Fruit fly (Drosophila melanogaster) whole organism: ENCODE measurements around the gene CG33777.

Source experiments
- CG8478 ChIP-seq: fragments of >200 bp; optimal IDR thresholded peaks from 2 replicates; lab custom pipeline; 2018; ENCODE audit warnings: inconsistent platforms
- Dll ChIP-seq: fragments of >200 bp; optimal IDR thresholded peaks from 2 replicates; lab custom pipeline; 2017
- EcR ChIP-seq, 2 experiments: fragments of >200 bp; optimal IDR thresholded peaks; 2 replicates each; lab custom pipeline; 2017; ENCODE audit warnings: missing biosample characterization in 2 of 2, missing genetic modification characterization in 2 of 2, missing genetic modification reagents in 2 of 2
- pan ChIP-seq: fragments of >200 bp; optimal IDR thresholded peaks from 2 replicates; lab custom pipeline; 2017
- psq ChIP-seq: fragments of >200 bp; optimal IDR thresholded peaks from 2 replicates; lab custom pipeline; 2017
- usp ChIP-seq: fragments of >200 bp; optimal IDR thresholded peaks from 2 replicates; lab custom pipeline; 2017; ENCODE audit warnings: missing biosample characterization, missing genetic modification characterization, mixed read lengths

The CG33777 gene

dm6 chr3L:4555136-4555535 is at the start of gene CG33777:
Gene CG33777, minus strand, starts transcription at chr3L:4555236.
- TF ChIP-seq psq (lab: Kevin White, UChicago), result no peak
- TF ChIP-seq usp, result no peak
- no peak for TF ChIP-seq Dll (lab: Kevin White, UChicago)
- TF ChIP-seq CG8478 (lab: Kevin White, UChicago), result no peak
- TF ChIP-seq pan, result no peak
- no peak for TF ChIP-seq EcR (GFP tag; optimal IDR thresholded peaks at IDR 0.05; lab: Kevin White, UChicago)

dm6 chr3L:4603439-4603838 is 48.4 kb upstream of the CG33777 start:
- TF ChIP-seq pan (no peak), EcR (GFP tag; optimal IDR thresholded peaks at IDR 0.05; lab: Kevin White, UChicago) (no peak), usp (no peak), psq (lab: Kevin White, UChicago) (no peak), CG8478 (lab: Kevin White, UChicago) (no peak), Dll (lab: Kevin White, UChicago) (no peak)

- no peak for TF ChIP-seq EcR (GFP tag; optimal IDR thresholded peaks at IDR 0.05; lab: Kevin White, UChicago)
- TF ChIP-seq psq (lab: Kevin White, UChicago), result no peak
- TF ChIP-seq CG8478 (lab: Kevin White, UChicago), result no peak
- no peak for TF ChIP-seq Dll (lab: Kevin White, UChicago)
- no peak for TF ChIP-seq pan
- no peak for TF ChIP-seq usp
These were observed 47.3 kb upstream of the CG33777 start for dm6 chr3L:4602333-4602732.

- TF ChIP-seq CG8478 (lab: Kevin White, UChicago) (no peak), pan (no peak), Dll (lab: Kevin White, UChicago) (no peak), EcR (GFP tag; optimal IDR thresholded peaks at IDR 0.05; lab: Kevin White, UChicago) (no peak), psq (lab: Kevin White, UChicago) (no peak)
These were observed 44.7 kb upstream of the CG33777 start for dm6 chr3L:4599747-4600146.

dm6 chr3L:4590051-4590450 is 35.0 kb upstream of the CG33777 start:
- no peak for TF ChIP-seq psq (lab: Kevin White, UChicago)
- TF ChIP-seq usp, result no peak
- TF ChIP-seq Dll (lab: Kevin White, UChicago), result no peak
- TF ChIP-seq CG8478 (lab: Kevin White, UChicago), result no peak
- no peak for TF ChIP-seq EcR (GFP tag; optimal IDR thresholded peaks at IDR 0.05; lab: Kevin White, UChicago)
- TF ChIP-seq pan, result no peak

dm6 chr3L:4575392-4575791 is 20.4 kb upstream of the CG33777 start:
- TF ChIP-seq psq (lab: Kevin White, UChicago), result no peak
- no peak for TF ChIP-seq Dll (lab: Kevin White, UChicago)
- no peak for TF ChIP-seq EcR (GFP tag; optimal IDR thresholded peaks at IDR 0.05; lab: Kevin White, UChicago)
- no peak for TF ChIP-seq pan
- no peak for TF ChIP-seq usp
- no peak for TF ChIP-seq CG8478 (lab: Kevin White, UChicago)

dm6 chr3L:4574439-4574838 is 19.4 kb upstream of the CG33777 start:
- no peak for TF ChIP-seq usp
- no peak for TF ChIP-seq EcR (GFP tag; optimal IDR thresholded peaks at IDR 0.05; lab: Kevin White, UChicago)
- TF ChIP-seq CG8478 (lab: Kevin White, UChicago), result no peak
- TF ChIP-seq psq (lab: Kevin White, UChicago), result no peak
- no peak for TF ChIP-seq Dll (lab: Kevin White, UChicago)
- TF ChIP-seq pan, result no peak

- TF ChIP-seq pan (no peak), psq (lab: Kevin White, UChicago) (no peak), usp (no peak), CG8478 (lab: Kevin White, UChicago) (no peak), EcR (GFP tag; optimal IDR thresholded peaks at IDR 0.05; lab: Kevin White, UChicago) (no peak), Dll (lab: Kevin White, UChicago) (no peak)
These were observed 1.9 kb upstream of the CG33777 start for dm6 chr3L:4556831-4557355.

- TF ChIP-seq EcR (GFP tag; optimal IDR thresholded peaks at IDR 0.05; lab: Kevin White, UChicago), result no peak
- no peak for TF ChIP-seq Dll (lab: Kevin White, UChicago)
- no peak for TF ChIP-seq usp
- no peak for TF ChIP-seq psq (lab: Kevin White, UChicago)
- no peak for TF ChIP-seq CG8478 (lab: Kevin White, UChicago)
- no peak for TF ChIP-seq pan
These were observed 751 bp upstream of the CG33777 start, which contains the start of gene CG42540 for dm6 chr3L:4555787-4556186. Gene CG42540, plus strand, starts transcription at chr3L:4556087.

- TF ChIP-seq CG8478 (lab: Kevin White, UChicago), result no peak
- TF ChIP-seq EcR (GFP tag; optimal IDR thresholded peaks at IDR 0.05; lab: Kevin White, UChicago), result no peak
- TF ChIP-seq Dll (lab: Kevin White, UChicago), result no peak
- TF ChIP-seq psq (lab: Kevin White, UChicago), result no peak
- no peak for TF ChIP-seq pan
- no peak for TF ChIP-seq usp
These were observed 820 bp downstream of the CG33777 start for dm6 chr3L:4554216-4554615.

dm6 chr3L:4553395-4553794 is 1.6 kb downstream of the CG33777 start:
- TF ChIP-seq CG8478 (lab: Kevin White, UChicago) (no peak), usp (no peak), EcR (GFP tag; optimal IDR thresholded peaks at IDR 0.05; lab: Kevin White, UChicago) (no peak), Dll (lab: Kevin White, UChicago) (no peak), psq (lab: Kevin White, UChicago) (no peak), pan (no peak)

- TF ChIP-seq EcR (GFP tag; optimal IDR thresholded peaks at IDR 0.05; lab: Kevin White, UChicago) (no peak), pan (no peak), CG8478 (lab: Kevin White, UChicago) (no peak)
These were observed 3.2 kb downstream of the CG33777 start for dm6 chr3L:4551810-4552209.
